Worm (Caenorhabditis elegans) whole organism, early embryonic: ENCODE data around the gene znf-593.

Experiments used
- B0310.2 ChIP-seq: sonication (generic microtip); optimal IDR thresholded peaks from 2 replicates; lab custom pipeline; 2016; ENCODE audit warnings: mild to moderate bottlenecking, missing genetic modification characterization, missing compliant biosample characterization
- F13C5.2 ChIP-seq: sonication (generic microtip); optimal IDR thresholded peaks from 2 replicates; lab custom pipeline; 2017; ENCODE audit warnings: mild to moderate bottlenecking, missing genetic modification characterization, inconsistent platforms, missing compliant biosample characterization
- aly-1 ChIP-seq: sonication (generic microtip); optimal IDR thresholded peaks from 2 replicates; lab custom pipeline; 2016; ENCODE audit warnings: missing genetic modification characterization, missing compliant biosample characterization
- ama-1 ChIP-seq: fragments of 150-350 bp; optimal IDR thresholded peaks from 2 replicates; lab custom pipeline; 2014
- ceh-13 ChIP-seq: fragments of 200-800 bp; sonication (Bioruptor generic); optimal IDR thresholded peaks from 2 replicates; lab custom pipeline; 2018; ENCODE audit warnings: mild to moderate bottlenecking, missing genetic modification characterization, missing compliant biosample characterization
- ceh-36 ChIP-seq: sonication (generic microtip); optimal IDR thresholded peaks from 2 replicates; lab custom pipeline; 2016; ENCODE audit warnings: missing genetic modification characterization, inconsistent platforms, missing compliant biosample characterization
- ets-7 ChIP-seq: sonication (generic microtip); optimal IDR thresholded peaks from 2 replicates; lab custom pipeline; 2016; ENCODE audit warnings: missing genotype, missing genetic modification characterization, missing compliant biosample characterization
- flt-1 ChIP-seq: fragments of 200-800 bp; sonication (Bioruptor generic); IDR thresholded peaks from 2 replicates; pipeline ENCODE4 v1.3.6; 2022; ENCODE audit warnings: missing genetic modification characterization, missing compliant biosample characterization
- hmbx-1 ChIP-seq: sonication (generic microtip); optimal IDR thresholded peaks from 2 replicates; lab custom pipeline; 2016; ENCODE audit warnings: mild to moderate bottlenecking, missing genetic modification characterization, missing compliant biosample characterization
- hmg-4 ChIP-seq: fragments of 200-800 bp; sonication (Bioruptor generic); optimal IDR thresholded peaks from 2 replicates; lab custom pipeline; 2018; ENCODE audit warnings: mild to moderate bottlenecking, missing genetic modification characterization, missing compliant biosample characterization
- hnd-1 ChIP-seq: sonication (generic microtip); optimal IDR thresholded peaks from 2 replicates; lab custom pipeline; 2016; ENCODE audit warnings: missing genetic modification characterization, missing compliant biosample characterization
- pes-1 ChIP-seq: fragments of 200-800 bp; sonication (Bioruptor generic); IDR thresholded peaks from 2 replicates; pipeline ENCODE4 v1.3.6; 2022; ENCODE audit warnings: missing genetic modification reagents, missing genetic modification characterization, missing compliant biosample characterization
- scrt-1 ChIP-seq: fragments of 200-800 bp; sonication (Bioruptor generic); IDR thresholded peaks from 2 replicates; pipeline ENCODE4 v1.3.6; 2022; ENCODE audit warnings: missing genetic modification characterization, missing compliant biosample characterization
- sea-1 ChIP-seq: fragments of 200-800 bp; sonication (Bioruptor generic); conservative IDR thresholded peaks from 2 replicates; pipeline ENCODE4 v1.3.6; 2022; ENCODE audit warnings: missing genetic modification characterization, missing compliant biosample characterization
- tbx-11 ChIP-seq: fragments of 200-800 bp; sonication (Bioruptor generic); IDR thresholded peaks from 2 replicates; pipeline ENCODE4 v1.3.6; 2022; ENCODE audit warnings: missing genetic modification characterization, missing compliant biosample characterization
- tbx-37 ChIP-seq: fragments of 200-800 bp; sonication (Bioruptor generic); conservative IDR thresholded peaks from 2 replicates; pipeline ENCODE4 v1.3.6; 2022; ENCODE audit warnings: missing genetic modification reagents, missing genetic modification characterization, missing compliant biosample characterization
- tra-4 ChIP-seq: sonication (generic microtip); optimal IDR thresholded peaks from 2 replicates; lab custom pipeline; 2017; ENCODE audit warnings: missing genetic modification characterization, missing compliant biosample characterization

znf-593 gene

DNA sequence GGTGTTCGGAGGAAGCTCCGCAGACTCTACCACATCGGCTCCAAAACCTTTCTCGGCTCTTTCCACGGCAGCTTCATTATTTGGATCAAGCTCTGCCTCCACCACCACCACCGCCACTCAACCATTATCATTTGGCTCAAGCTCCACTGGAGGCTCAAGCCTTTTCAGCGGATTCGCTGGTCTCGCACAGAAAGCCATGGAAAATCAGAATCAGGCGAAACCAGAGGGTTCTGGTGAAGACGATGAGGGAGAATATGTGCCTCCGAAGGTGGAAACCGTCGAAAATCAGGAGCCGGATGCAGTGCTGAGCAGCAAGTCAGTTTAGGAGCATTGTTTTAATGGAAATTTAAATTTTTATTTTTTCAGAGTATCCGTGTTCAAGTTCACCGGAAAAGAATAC, 1.4 kb downstream of the znf-593 start:
- TF ChIP-seq hnd-1 (tag; lab: Kevin White, UChicago) (no peak), pes-1 (peak; percentile 39; the same call in 1 of the 2 replicates), B0310.2 (tag; lab: Kevin White, UChicago) (peak; percentile 9), tbx-37 (GFP tag; lab: Robert Waterston, UW) (no peak), hmg-4 (peak; percentile 16)

DNA sequence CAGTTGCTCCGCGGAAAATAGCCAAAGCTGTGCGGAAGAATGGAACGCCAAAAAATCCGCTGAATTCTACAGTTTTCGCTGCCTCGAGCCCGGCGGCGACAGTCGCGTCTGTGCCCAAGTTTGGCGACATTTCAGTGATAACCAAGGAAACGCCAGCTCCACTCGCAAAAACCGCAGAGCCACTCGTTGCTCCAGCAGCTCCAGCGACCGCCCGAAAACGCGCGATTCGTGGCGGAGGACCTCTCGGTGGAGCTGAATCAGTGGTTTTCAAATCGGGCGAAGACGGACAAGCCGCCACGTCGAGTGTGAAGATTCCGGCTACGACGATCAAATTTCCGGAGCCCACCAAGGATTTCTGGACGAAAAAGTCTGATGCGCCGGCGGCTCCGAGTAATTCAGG, 2.3 kb downstream of the znf-593 start:
- TF ChIP-seq pes-1 (no peak), ceh-13 (no peak), hmg-4 (no peak)

- no peak for TF ChIP-seq ceh-36 (tag; lab: Kevin White, UChicago)
- no peak for TF ChIP-seq hnd-1 (tag; lab: Kevin White, UChicago)
- TF ChIP-seq F13C5.2 = peak; percentile 48
- TF ChIP-seq pes-1 = 0 out of 2 replicates have a peak, but pooled peaks have one; percentile 16
- TF ChIP-seq hmbx-1 (tag; lab: Kevin White, UChicago) = no peak
- TF ChIP-seq scrt-1 (GFP tag; lab: Robert Waterston, UW) = no peak
- no peak for TF ChIP-seq tra-4
- TF ChIP-seq ceh-13 = no peak
- TF ChIP-seq B0310.2 (tag; lab: Kevin White, UChicago) = no peak
- TF ChIP-seq sea-1 = no peak
- TF ChIP-seq flt-1 (GFP tag; lab: Robert Waterston, UW) = 0 out of 2 replicates have a peak, but pooled peaks have one; percentile 3
- TF ChIP-seq aly-1 (tag; lab: Kevin White, UChicago) = no peak
- TF ChIP-seq hmg-4 = no peak
Observed at ce11 chrIII:11915666-11916065, 2.9 kb downstream of the znf-593 start, which contains the start of the genes ndab-1 and npp-16. ndab-1 (minus strand) TSS chrIII:11915712. npp-16 (plus strand) TSS chrIII:11915928.

DNA sequence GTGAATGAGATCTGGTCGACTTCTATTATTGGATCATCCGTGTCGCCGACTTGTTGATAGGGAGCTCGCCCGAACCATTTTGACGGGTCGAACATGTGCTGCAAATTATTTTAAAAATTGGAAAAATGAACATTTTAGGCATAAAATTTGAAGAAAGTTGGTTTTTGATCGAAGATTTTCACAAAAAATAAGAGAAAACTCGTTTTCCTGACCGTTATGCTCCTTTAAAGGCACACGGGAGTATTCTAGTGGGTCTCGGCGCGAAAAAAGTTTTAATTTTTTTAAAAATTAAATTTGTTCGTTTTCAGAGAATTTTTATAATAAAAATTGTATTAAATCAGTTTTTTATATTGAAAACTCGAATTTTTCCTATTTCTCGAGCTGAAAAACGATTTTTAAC, 4.3 kb downstream of the znf-593 start, which contains the start of gene Y56A3A.16:
Y56A3A.16 (minus strand) TSS at position 101 of the 400 bp plus-strand sequence.
- TF ChIP-seq tra-4 (no peak), ceh-13 (no peak), flt-1 (GFP tag; lab: Robert Waterston, UW) (no peak), F13C5.2 (no peak), tbx-37 (GFP tag; lab: Robert Waterston, UW) (no peak), sea-1 (no peak), ama-1 (lab: Kevin White, UChicago) (no peak), B0310.2 (tag; lab: Kevin White, UChicago) (no peak), aly-1 (tag; lab: Kevin White, UChicago) (no peak), hnd-1 (tag; lab: Kevin White, UChicago) (no peak), tbx-11 (no peak), ceh-36 (tag; lab: Kevin White, UChicago) (no peak), scrt-1 (GFP tag; lab: Robert Waterston, UW) (no peak)

DNA sequence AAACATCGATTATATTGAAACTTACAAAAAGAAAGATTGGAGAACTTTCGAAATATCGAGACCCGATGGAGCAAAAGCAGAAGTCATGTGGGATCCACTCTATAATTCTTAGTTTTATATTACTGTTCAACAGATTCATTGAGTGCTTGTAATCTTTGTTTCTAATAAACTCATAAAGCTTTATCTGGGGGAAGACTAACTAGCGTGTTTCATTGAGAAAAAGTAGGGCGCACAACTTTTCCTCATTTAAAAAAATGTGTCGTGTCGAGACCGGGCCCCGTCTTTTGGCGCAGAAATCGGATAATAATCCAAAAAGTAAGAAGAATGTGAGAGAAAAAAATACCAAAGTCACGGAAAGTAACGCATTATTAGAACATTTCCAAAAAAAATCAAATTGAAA, 8.7 kb downstream of the znf-593 start, which contains the start of gene faah-4:
faah-4 (minus strand) TSS at position 101 of the 400 bp plus-strand sequence.
- TF ChIP-seq hnd-1 (tag; lab: Kevin White, UChicago) = no peak
- TF ChIP-seq tbx-11 = no peak
- TF ChIP-seq ets-7 (tag; lab: Kevin White, UChicago) = no peak
- no peak for TF ChIP-seq hmbx-1 (tag; lab: Kevin White, UChicago)
- TF ChIP-seq aly-1 (tag; lab: Kevin White, UChicago) = no peak
- no peak for TF ChIP-seq ceh-36 (tag; lab: Kevin White, UChicago)
- TF ChIP-seq tbx-37 (GFP tag; lab: Robert Waterston, UW) = no peak
- no peak for TF ChIP-seq sea-1
- no peak for TF ChIP-seq ama-1 (lab: Kevin White, UChicago)
- TF ChIP-seq hmg-4 = no peak
- no peak for TF ChIP-seq B0310.2 (tag; lab: Kevin White, UChicago)
- TF ChIP-seq tra-4 = no peak
- TF ChIP-seq pes-1 = no peak
- TF ChIP-seq F13C5.2 = no peak
- no peak for TF ChIP-seq ceh-13
- no peak for TF ChIP-seq scrt-1 (GFP tag; lab: Robert Waterston, UW)

DNA sequence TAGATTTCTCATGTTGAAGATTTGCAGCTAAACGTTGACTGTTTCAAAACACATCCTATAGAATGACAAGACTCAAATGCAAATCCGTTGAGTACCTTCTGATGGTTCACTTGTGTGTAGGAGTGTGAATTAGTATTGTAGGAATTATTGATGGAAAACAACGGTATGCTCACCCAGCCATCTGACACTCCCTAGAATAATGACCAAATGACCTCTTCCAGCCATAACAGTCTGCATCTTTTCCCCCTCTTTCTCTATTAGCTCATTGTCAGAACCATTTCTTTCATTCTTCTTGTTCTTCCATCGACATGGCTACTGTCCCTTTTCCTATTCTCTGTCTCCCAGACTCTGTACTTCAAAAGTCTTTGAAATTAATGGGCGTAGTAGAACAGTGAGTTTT, 9.9 kb downstream of the znf-593 start, which contains the start of gene fbxb-24:
fbxb-24 (plus strand) TSS at position 301 of the 400 bp plus-strand sequence.
- TF ChIP-seq ceh-13 (no peak), hmbx-1 (tag; lab: Kevin White, UChicago) (no peak), tra-4 (no peak), scrt-1 (GFP tag; lab: Robert Waterston, UW) (no peak), ceh-36 (tag; lab: Kevin White, UChicago) (no peak), tbx-11 (no peak), tbx-37 (GFP tag; lab: Robert Waterston, UW) (no peak), flt-1 (GFP tag; lab: Robert Waterston, UW) (no peak), F13C5.2 (no peak), hmg-4 (no peak), ama-1 (lab: Kevin White, UChicago) (no peak), sea-1 (no peak), B0310.2 (tag; lab: Kevin White, UChicago) (no peak), pes-1 (no peak), aly-1 (tag; lab: Kevin White, UChicago) (no peak), ets-7 (tag; lab: Kevin White, UChicago) (no peak), hnd-1 (tag; lab: Kevin White, UChicago) (no peak)

- no peak for TF ChIP-seq ama-1 (lab: Kevin White, UChicago)
- no peak for TF ChIP-seq tra-4
- TF ChIP-seq flt-1 (GFP tag; lab: Robert Waterston, UW) = no peak
- no peak for TF ChIP-seq sea-1
- TF ChIP-seq ceh-13 = no peak
- TF ChIP-seq hmbx-1 (tag; lab: Kevin White, UChicago) = no peak
- no peak for TF ChIP-seq tbx-37 (GFP tag; lab: Robert Waterston, UW)
- TF ChIP-seq ceh-36 (tag; lab: Kevin White, UChicago) = no peak
- TF ChIP-seq scrt-1 (GFP tag; lab: Robert Waterston, UW) = no peak
- no peak for TF ChIP-seq B0310.2 (tag; lab: Kevin White, UChicago)
- TF ChIP-seq pes-1 = no peak
- TF ChIP-seq F13C5.2 = no peak
Observed at ce11 chrIII:11907177-11907576, 11.3 kb downstream of the znf-593 start, which contains the start of gene sdz-33. sdz-33 (plus strand) TSS chrIII:11907477.

- TF ChIP-seq hnd-1 (tag; lab: Kevin White, UChicago) (no peak), aly-1 (tag; lab: Kevin White, UChicago) (no peak), ceh-36 (tag; lab: Kevin White, UChicago) (no peak), tbx-37 (GFP tag; lab: Robert Waterston, UW) (no peak), tbx-11 (no peak)
Observed at ce11 chrIII:11902782-11903181, 15.7 kb downstream of the znf-593 start.
